Worm (Caenorhabditis elegans) whole organism, dauer: ENCODE measurements around the gene ceh-90.

Experiments
- unc-62 ChIP-seq: sonication (generic microtip); optimal IDR thresholded peaks from 2 replicates; lab custom pipeline; 2017; ENCODE audit warnings: missing biosample characterization, missing genetic modification reagents, missing genetic modification characterization

The ceh-90 gene

DNA sequence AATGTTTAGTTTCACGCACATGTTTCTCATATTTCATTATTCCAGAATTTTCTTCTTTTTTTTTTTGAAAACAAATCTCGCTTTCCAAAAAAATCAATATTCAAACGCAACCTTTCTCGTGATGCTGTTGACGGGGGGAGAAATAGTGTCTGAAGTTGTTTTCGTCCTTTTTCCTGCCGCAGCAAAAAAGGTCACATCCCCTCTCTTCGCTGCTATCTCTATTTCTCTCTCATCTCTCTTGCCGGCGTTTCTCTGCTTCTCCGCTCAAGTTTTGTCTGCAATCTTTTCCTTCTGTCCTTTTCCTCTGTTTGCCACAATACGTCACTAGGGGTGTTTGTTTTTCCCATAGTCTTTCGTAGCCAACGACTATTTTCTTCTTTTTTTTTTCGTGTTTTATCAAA, 10.1 kb downstream of the ceh-90 start:
- TF ChIP-seq unc-62 (GFP tag; lab: Kevin White, UChicago), result no peak

DNA sequence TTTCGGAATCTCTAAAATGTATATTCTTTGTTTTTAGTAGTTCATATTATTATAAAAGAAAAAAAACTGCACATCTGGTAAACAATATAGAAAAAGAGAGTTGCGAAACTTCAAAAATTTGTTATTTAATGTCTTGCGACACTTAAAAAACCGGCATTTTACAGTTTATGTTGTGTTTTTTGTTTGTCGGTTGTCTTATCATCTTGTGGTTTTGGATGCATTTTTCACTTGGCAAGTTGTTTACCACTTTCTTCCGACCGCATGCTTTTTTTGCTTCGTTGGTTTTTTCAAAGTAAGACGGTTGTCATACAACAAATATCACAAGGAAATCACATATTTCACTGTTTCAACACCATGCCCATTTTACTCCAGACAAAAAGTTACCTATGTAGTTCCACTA, 11.2 kb downstream of the ceh-90 start:
- no peak for TF ChIP-seq unc-62 (GFP tag; lab: Kevin White, UChicago)

DNA sequence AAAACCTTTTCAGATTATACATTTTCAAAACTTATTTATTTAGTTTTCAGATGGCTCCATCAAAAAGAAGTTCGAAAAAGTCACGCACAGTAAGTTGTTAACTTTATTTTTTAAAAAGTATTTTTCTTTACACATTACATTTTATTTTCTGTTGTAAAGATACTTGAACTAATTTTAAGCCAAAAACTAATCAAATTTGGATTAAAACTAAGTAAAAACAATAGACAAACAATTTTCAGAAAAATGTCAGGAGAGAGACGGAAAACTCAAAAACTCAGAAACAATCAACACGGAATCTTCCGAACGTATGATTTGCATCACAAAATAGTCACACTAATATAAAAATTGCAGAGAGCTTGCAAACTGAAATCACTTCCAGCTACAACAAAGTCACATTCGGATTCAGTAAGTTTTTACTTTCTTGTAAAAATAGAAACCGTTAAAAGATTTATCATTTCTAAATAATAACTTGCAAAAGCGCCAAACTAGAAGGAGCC, 14.9 kb downstream of the ceh-90 start, which contains the start of gene ceh-89:
ceh-89 (plus strand) TSS at position 51 of the 497 bp plus-strand sequence.
- TF ChIP-seq unc-62 (GFP tag; lab: Kevin White, UChicago), result no peak

DNA sequence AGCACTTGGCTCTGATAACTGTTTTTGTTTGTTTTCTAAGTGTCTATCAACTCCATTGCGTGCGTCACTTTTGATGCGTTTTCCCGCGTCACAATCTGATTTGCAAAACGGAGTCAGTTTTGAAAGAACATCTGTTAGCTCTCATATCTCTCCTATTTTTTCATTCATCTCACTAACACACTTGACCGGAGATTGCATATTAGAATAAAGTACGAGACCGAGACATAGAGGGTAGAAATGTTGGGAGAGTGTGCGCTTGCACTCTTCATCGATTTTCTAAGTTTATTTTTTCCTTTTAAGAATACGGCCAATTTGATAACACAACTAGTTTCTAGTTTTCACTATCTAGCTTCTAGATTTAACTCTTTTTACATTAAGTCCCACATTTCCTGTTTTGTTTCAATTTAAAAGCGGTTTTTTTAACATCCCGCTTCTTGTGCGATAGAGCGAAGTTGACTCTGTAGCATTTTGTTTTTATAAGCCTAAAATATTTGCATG, 15.4 kb downstream of the ceh-90 start:
- TF ChIP-seq unc-62 (GFP tag; lab: Kevin White, UChicago), result no peak

DNA sequence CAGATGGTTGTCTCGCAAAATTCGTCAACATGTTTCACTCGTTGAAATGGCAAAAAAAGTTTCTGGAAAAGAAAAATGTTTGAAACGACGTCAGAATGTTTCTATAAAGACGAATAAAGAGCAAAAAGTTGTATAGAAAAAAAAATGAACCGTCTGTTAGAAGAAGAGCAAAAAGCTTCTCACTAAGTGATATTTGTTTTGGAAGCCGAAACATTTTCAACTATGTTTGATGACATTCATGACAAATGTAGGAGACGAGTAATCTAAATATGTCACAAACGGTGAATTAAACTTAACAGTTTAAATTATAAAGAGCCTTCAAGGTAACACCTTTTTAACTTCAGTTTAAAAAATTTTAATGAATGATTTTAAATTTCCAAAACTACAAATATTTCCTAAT, 16.8 kb downstream of the ceh-90 start, which contains the start of gene nkat-1:
nkat-1 (minus strand) TSS at position 101 of the 400 bp plus-strand sequence.
- TF ChIP-seq unc-62 (GFP tag; lab: Kevin White, UChicago), result no peak

DNA sequence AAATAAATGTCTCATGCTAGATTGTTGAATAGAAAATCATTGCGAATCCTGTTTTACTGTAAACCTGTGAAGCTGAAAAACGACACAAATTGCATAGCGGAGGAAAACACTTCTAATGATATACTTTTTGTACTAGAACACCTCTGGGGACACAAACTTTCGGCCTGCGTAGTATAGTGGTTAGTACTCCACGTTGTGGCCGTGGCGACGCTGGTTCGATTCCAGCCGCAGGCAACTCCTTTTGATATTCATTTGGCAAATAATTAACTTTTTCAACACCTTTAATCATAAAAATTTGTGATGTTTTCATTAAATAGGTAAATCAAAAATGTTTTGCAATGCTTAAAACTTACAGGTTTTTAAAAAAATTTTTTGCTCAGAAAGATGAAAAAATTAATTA, 21.9 kb downstream of the ceh-90 start:
- no peak for TF ChIP-seq unc-62 (GFP tag; lab: Kevin White, UChicago)

DNA sequence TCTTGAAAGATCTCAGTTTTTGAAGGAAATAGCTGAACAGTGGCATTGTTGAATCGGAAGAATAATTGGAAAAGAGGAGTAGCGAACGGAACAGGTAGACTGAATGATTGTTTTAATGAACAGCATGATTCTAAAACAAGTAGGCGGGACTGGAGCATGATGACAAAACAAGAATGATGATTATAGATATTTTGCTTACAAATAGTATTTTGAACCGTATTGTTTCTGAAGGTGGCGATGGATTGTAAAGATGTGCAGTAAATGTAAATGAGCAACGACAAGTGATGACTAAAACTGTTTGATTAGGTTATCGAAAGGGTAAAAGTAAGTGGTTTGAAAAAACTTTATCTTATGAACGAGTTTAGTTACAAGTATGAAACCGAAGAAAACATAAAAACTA, 22.6 kb downstream of the ceh-90 start, which contains the start of gene F28H6.8:
F28H6.8 (minus strand) TSS at position 101 of the 400 bp plus-strand sequence.
- no peak for TF ChIP-seq unc-62 (GFP tag; lab: Kevin White, UChicago)

DNA sequence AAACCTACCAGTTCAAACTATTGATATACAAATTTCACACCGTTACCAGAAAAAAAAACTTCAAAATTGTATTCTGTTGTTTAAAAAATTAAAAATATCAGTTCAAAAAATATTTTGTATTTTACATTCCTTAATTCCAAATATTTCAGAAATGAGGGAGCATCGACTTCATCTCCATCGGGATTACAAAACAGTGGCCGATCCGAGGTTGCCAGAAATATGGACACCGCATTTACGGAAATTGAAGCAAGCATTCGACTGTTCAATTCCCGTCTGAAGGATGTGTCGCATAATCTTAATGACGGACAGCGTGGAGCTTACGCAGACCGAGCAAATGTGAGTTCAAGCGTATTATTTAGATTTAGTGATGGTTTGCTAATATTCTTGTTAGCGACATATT, 24.1 kb downstream of the ceh-90 start:
- no peak for TF ChIP-seq unc-62 (GFP tag; lab: Kevin White, UChicago)

DNA sequence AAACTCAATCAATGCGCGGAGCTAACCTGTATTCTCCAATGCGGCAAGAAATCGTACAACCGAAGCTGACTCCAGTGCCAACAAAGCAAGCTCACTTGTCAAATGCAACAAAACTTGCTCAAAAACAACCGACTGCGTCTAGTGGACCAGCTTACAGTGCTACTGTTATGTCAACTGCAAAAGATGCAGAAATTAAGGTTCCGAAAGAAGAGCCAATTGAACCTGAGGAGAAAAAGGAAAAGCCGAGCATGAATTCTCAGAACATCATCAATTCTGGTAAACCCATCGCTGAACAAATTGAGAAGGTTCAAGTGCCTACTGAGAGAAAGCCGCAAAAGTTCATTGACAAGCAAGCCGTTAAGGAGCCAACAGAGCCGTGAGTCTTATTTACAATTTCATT, 25.3 kb downstream of the ceh-90 start:
- TF ChIP-seq unc-62 (GFP tag; lab: Kevin White, UChicago), result no peak

DNA sequence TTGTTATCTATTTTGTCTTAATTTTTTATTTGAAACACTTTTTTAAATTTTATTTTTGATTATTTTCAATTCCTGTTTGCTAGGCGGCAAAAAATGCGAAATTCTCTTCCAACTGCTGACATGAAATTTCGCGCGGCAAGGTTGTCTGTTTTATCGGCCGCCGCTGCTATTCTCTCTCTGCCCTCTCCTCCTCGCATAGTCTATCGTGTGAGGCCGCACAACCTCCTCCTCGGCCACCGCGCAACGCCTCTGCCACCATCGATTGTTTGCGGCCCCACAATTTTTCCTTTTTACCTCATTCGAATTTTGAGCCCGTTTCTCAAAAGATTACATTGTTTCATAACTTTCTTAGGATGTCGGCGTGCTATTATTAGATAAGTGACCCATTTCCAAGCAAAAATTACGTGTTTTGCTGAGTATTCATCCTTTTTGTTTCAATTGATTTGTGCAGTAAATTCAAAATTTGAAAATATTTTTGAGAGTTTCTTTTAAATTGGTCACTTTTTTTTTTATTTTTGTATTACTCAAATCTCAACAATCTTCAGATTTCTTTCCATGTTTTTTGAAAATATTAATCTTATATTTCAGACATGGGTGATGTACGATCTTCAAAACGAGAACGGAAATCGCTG, 29.4 kb downstream of the ceh-90 start, which contains the start of gene F28H6.4:
F28H6.4 (plus strand) TSS at position 582 of the 632 bp plus-strand sequence.
- TF ChIP-seq unc-62 (GFP tag; lab: Kevin White, UChicago), result no peak

DNA sequence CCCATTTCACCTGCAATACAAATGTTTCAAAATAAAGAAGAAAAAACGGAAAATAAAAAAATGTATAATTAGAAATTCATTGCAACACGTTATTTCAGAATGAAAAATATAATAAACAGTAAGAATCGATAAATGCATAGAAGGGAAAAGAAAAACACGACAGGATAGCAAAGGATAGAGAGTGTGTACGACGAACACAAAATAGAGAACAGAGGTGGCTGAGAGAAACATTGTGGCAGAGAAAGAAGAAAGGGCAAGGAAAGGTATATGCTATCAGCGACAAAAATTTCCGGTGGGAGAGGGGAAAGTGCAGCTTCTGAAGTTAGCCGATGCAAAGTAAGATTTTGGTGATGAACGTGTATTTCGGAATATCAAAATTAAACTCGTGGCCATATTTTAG, 30.9 kb downstream of the ceh-90 start, which contains the start of gene F28H6.6:
F28H6.6 (minus strand) TSS at position 10 of the 400 bp plus-strand sequence.
- TF ChIP-seq unc-62 (GFP tag; lab: Kevin White, UChicago), result no peak

DNA sequence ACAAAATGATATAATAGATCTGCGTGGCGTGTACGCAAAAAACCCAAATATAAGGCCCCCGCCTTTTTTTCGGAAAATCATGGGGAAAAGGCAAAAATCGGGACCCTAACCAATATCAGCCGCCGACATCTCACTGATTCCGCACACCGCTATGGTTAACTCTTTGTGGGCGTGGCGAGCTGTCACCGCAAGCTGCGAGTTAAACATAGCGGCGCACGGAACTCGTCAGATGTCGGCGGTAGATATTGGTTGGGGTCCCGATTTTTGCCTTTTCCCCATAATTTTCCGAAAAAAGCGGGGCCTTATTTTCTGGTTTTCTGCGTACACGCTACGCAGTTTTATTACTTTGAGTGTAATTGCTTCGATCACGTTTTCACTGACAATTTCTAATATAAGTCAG, 38.1 kb downstream of the ceh-90 start:
- no peak for TF ChIP-seq unc-62 (GFP tag; lab: Kevin White, UChicago)

DNA sequence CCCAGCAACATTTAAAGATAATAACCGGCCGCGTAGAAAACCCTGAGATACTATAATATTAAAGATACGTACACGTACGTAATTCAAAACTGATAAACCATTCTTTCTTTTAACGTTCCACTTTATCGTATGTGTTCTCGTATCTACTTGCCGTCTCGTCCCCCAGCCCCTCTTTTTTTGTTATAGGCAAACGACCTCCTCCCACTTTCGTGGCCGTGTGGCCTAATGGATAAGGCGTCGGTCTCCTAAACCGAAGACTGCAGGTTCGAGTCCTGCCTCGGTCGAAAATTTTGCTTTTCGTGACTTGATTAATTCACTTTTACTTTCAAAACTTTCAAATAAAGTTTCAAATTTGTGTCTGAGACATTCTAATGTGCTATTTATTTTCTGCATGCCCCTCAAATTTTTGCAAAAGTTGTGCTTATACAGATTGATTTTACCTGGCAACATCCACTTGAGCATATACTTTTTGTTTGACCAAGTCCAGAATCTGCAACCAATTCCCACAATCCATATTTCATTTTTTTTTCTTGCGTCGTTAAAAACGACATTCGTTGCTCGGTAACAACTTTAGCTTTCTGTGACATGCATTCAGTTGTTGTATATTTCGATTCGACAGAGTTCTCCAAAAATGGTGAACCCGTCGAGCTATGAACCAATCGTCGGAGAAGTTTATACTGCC, 41.2 kb downstream of the ceh-90 start, which contains the start of gene F28H6.7:
F28H6.7 (plus strand) TSS at position 632 of the 682 bp plus-strand sequence.
- no peak for TF ChIP-seq unc-62 (GFP tag; lab: Kevin White, UChicago)

DNA sequence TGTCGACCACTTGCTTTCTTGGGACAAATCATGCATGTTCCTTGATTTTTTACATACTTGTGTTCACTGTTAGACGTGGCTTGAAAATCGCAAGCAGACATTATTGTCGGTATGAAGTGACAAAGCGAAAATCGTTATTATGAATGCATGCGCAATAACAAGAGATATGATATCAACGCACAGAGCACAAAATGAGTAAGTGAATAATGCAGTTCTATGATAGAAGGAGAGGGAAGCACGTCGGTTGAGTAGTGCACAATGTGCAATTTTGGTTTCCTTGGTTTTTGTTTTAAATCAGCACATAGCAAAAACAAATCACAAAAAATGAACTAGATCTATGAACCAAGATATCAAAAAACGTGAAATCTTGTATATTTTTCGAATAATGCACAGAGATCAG, 43.5 kb downstream of the ceh-90 start, which contains the start of gene nhr-281:
nhr-281 (minus strand) TSS at position 101 of the 400 bp plus-strand sequence.
- TF ChIP-seq unc-62 (GFP tag; lab: Kevin White, UChicago), result no peak

DNA sequence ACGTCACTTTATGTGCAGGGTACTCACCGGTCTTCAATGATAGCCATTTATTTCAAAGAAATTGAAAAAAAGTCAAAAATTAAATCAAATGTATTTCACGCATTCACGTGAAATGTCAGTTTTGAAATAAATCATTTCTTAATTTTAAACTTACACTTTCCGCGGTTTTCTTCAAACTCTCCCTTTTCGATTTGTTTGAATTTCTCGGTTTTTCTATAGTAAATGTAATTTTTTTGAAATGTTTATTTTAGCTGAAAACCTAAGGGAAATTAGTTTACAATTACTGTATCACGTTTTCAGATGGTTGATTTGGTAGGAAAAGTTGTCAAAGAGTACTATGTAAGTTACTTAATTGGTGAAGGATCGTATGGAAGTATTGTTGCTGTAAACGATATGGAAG, 48.6 kb downstream of the ceh-90 start, which contains the start of gene F16B12.7:
F16B12.7 (plus strand) TSS at position 301 of the 400 bp plus-strand sequence.
- TF ChIP-seq unc-62 (GFP tag; lab: Kevin White, UChicago), result no peak
